Fruit fly (Drosophila melanogaster) whole organism, embryonic: ENCODE measurements around the gene unc-4.

Source experiments
- Bteb2 ChIP-seq: fragments of 200-800 bp; sonication (Bioruptor generic); optimal IDR thresholded peaks from 2 replicates; lab custom pipeline; 2016; ENCODE audit warnings: missing biosample characterization, missing genetic modification characterization
- C15 ChIP-seq: fragments of 200-800 bp; sonication (Bioruptor generic); IDR thresholded peaks from 3 replicates; pipeline ENCODE4 v1.3.6; 2022; ENCODE audit warnings: missing biosample characterization, missing genetic modification characterization
- CG10274 ChIP-seq: fragments of 200-800 bp; sonication (Bioruptor generic); optimal IDR thresholded peaks from 3 replicates; lab custom pipeline; 2017; ENCODE audit warnings: missing biosample characterization, mild to moderate bottlenecking, missing genetic modification characterization
- CG10565 ChIP-seq: fragments of 200-800 bp; sonication (Bioruptor generic); optimal IDR thresholded peaks from 3 replicates; lab custom pipeline; 2016; ENCODE audit warnings: missing biosample characterization, mild to moderate bottlenecking, missing genetic modification characterization
- CG10959 ChIP-seq: fragments of 200-800 bp; sonication (Bioruptor generic); IDR thresholded peaks from 2 replicates; pipeline ENCODE4 v1.3.6; 2022; ENCODE audit warnings: missing biosample characterization, missing genetic modification characterization
- CG10979 ChIP-seq: fragments of 200-800 bp; sonication (Bioruptor generic); optimal IDR thresholded peaks from 2 replicates; lab custom pipeline; 2018; ENCODE audit warnings: missing biosample characterization, mild to moderate bottlenecking, missing genetic modification characterization, moderate library complexity
- CG11695 ChIP-seq: fragments of 200-800 bp; sonication (Bioruptor generic); IDR thresholded peaks from 3 replicates; pipeline ENCODE4 v1.3.6; 2022; ENCODE audit warnings: missing biosample characterization, missing genetic modification characterization
- CG12104 ChIP-seq: fragments of 200-800 bp; sonication (Bioruptor generic); optimal IDR thresholded peaks from 3 replicates; lab custom pipeline; 2016; ENCODE audit warnings: missing biosample characterization, missing genetic modification characterization
- CG1233 ChIP-seq: fragments of 200-800 bp; sonication (Bioruptor generic); optimal IDR thresholded peaks from 4 replicates; lab custom pipeline; 2018; ENCODE audit warnings: missing biosample characterization, mild to moderate bottlenecking, missing genetic modification characterization
- CG13287 ChIP-seq: fragments of 200-800 bp; sonication (Bioruptor generic); IDR thresholded peaks from 2 replicates; pipeline ENCODE4 v1.3.6; 2022; ENCODE audit warnings: missing biosample characterization, missing genetic modification characterization; ENCODE audit not compliant: partially characterized antibody
- CG13624 ChIP-seq: fragments of 200-800 bp; sonication (Bioruptor generic); optimal IDR thresholded peaks from 2 replicates; lab custom pipeline; 2016; ENCODE audit warnings: missing biosample characterization, missing genetic modification characterization
- CG17361 ChIP-seq: fragments of 200-800 bp; sonication (Bioruptor generic); IDR thresholded peaks from 3 replicates; pipeline ENCODE4 v1.3.6; 2022; ENCODE audit warnings: missing biosample characterization, missing genetic modification characterization
- CG1832 ChIP-seq: fragments of 200-800 bp; sonication (Bioruptor generic); optimal IDR thresholded peaks from 2 replicates; lab custom pipeline; 2017; ENCODE audit warnings: missing biosample characterization, mild to moderate bottlenecking, missing genetic modification characterization, inconsistent platforms
- CG2116 ChIP-seq: fragments of 200-800 bp; sonication (Bioruptor generic); optimal IDR thresholded peaks from 3 replicates; lab custom pipeline; 2018; ENCODE audit warnings: missing biosample characterization, mild to moderate bottlenecking, missing genetic modification characterization
- CG30020 ChIP-seq: fragments of 200-800 bp; optimal IDR thresholded peaks from 2 replicates; lab custom pipeline; 2019; ENCODE audit warnings: missing biosample characterization, mild to moderate bottlenecking, missing genetic modification characterization, moderate library complexity
- CG33557 ChIP-seq: fragments of 200-800 bp; sonication (Bioruptor generic); optimal IDR thresholded peaks from 2 replicates; lab custom pipeline; 2019; ENCODE audit warnings: missing biosample characterization, mild to moderate bottlenecking, missing genetic modification characterization, moderate library complexity
- CG3407 ChIP-seq: fragments of 200-800 bp; sonication (Bioruptor generic); optimal IDR thresholded peaks from 2 replicates; lab custom pipeline; 2018; ENCODE audit warnings: missing biosample characterization, mild to moderate bottlenecking, missing genetic modification characterization
- CG34422 ChIP-seq: fragments of 200-800 bp; sonication (Bioruptor generic); IDR thresholded peaks from 3 replicates; pipeline ENCODE4 v1.3.6; 2022; ENCODE audit warnings: missing biosample characterization, missing genetic modification characterization
- CG3838 ChIP-seq: fragments of 200-800 bp; sonication (Bioruptor generic); optimal IDR thresholded peaks from 3 replicates; lab custom pipeline; 2016; ENCODE audit warnings: missing biosample characterization, missing genetic modification characterization
- CG6765 ChIP-seq: fragments of 200-800 bp; sonication (Bioruptor generic); optimal IDR thresholded peaks from 3 replicates; lab custom pipeline; 2017; ENCODE audit warnings: missing biosample characterization, mild to moderate bottlenecking, missing genetic modification characterization
- CG7357 ChIP-seq: fragments of 200-800 bp; sonication (Bioruptor generic); IDR thresholded peaks from 3 replicates; pipeline ENCODE4 v1.3.6; 2022; ENCODE audit warnings: missing biosample characterization, missing genetic modification characterization
- CG7786 ChIP-seq: fragments of 200-800 bp; sonication (Bioruptor generic); optimal IDR thresholded peaks from 2 replicates; lab custom pipeline; 2016; ENCODE audit warnings: missing biosample characterization, missing genetic modification characterization
- CG7928 ChIP-seq: fragments of 200-800 bp; sonication (Bioruptor generic); optimal IDR thresholded peaks from 2 replicates; lab custom pipeline; 2017; ENCODE audit warnings: missing biosample characterization, mild to moderate bottlenecking, missing genetic modification characterization
- CG8478 ChIP-seq: fragments of >200 bp; optimal IDR thresholded peaks from 2 replicates; lab custom pipeline; 2018
- CG8765 ChIP-seq: fragments of 200-800 bp; sonication (Bioruptor generic); IDR thresholded peaks from 2 replicates; pipeline ENCODE4 v1.3.6; 2022; ENCODE audit warnings: missing biosample characterization, missing genetic modification characterization
- CTCF ChIP-seq: fragments of 200-800 bp; sonication (Bioruptor generic); optimal IDR thresholded peaks from 2 replicates; lab custom pipeline; 2017; ENCODE audit warnings: missing biosample characterization, mild to moderate bottlenecking, missing genetic modification characterization, moderate library complexity
- Chrac-16 ChIP-seq: fragments of 200-800 bp; sonication (Bioruptor generic); optimal IDR thresholded peaks from 3 replicates; lab custom pipeline; 2016; ENCODE audit warnings: missing biosample characterization, missing genetic modification characterization
- D19A ChIP-seq: fragments of 200-800 bp; optimal IDR thresholded peaks from 3 replicates; lab custom pipeline; 2019; ENCODE audit warnings: missing biosample characterization, mild to moderate bottlenecking, missing genetic modification characterization, moderate library complexity
- Dip2 ChIP-seq: fragments of 200-800 bp; sonication (Bioruptor generic); IDR thresholded peaks from 2 replicates; pipeline ENCODE4 v1.3.6; 2022; ENCODE audit warnings: missing biosample characterization, missing genetic modification characterization
- Dll ChIP-seq: fragments of 200-800 bp; sonication (Bioruptor generic); IDR thresholded peaks from 4 replicates; pipeline ENCODE4 v1.3.6; 2022; ENCODE audit warnings: missing biosample characterization, missing genetic modification characterization; ENCODE audit not compliant: partially characterized antibody
- Dref ChIP-seq: fragments of 200-800 bp; sonication (Bioruptor generic); IDR thresholded peaks from 2 replicates; pipeline ENCODE4 v1.3.6; 2022; ENCODE audit warnings: missing biosample characterization, missing genetic modification characterization
- Drgx ChIP-seq: fragments of 200-800 bp; sonication (Bioruptor generic); IDR thresholded peaks from 2 replicates; pipeline ENCODE4 v1.3.6; 2022; ENCODE audit warnings: missing biosample characterization, missing genetic modification characterization
- Hey ChIP-seq: fragments of 200-800 bp; sonication (Bioruptor generic); optimal IDR thresholded peaks from 3 replicates; lab custom pipeline; 2018; ENCODE audit warnings: missing biosample characterization, mild to moderate bottlenecking, missing genetic modification characterization
- Hmr ChIP-seq: fragments of 200-800 bp; sonication (Bioruptor generic); optimal IDR thresholded peaks from 3 replicates; lab custom pipeline; 2017; ENCODE audit warnings: mild to moderate bottlenecking, missing biosample characterization, missing genetic modification reagents, missing genetic modification characterization
- Hsf ChIP-seq: fragments of 200-800 bp; sonication (Bioruptor generic); optimal IDR thresholded peaks from 3 replicates; lab custom pipeline; 2016; ENCODE audit warnings: missing biosample characterization, missing genetic modification characterization
- Meics ChIP-seq: fragments of 200-800 bp; sonication (Bioruptor generic); optimal IDR thresholded peaks from 2 replicates; lab custom pipeline; 2017; ENCODE audit warnings: missing biosample characterization, mild to moderate bottlenecking, missing genetic modification characterization
- Oli ChIP-seq: fragments of 200-800 bp; sonication (Bioruptor generic); optimal IDR thresholded peaks from 2 replicates; lab custom pipeline; 2018; ENCODE audit warnings: missing biosample characterization, mild to moderate bottlenecking, missing genetic modification characterization, moderate library complexity
- Ravus ChIP-seq: fragments of 200-800 bp; sonication (Bioruptor generic); IDR thresholded peaks from 2 replicates; pipeline ENCODE4 v1.3.6; 2022; ENCODE audit warnings: missing biosample characterization, missing genetic modification characterization
- Sry-δ ChIP-seq: fragments of 200-800 bp; sonication (Bioruptor generic); optimal IDR thresholded peaks from 2 replicates; lab custom pipeline; 2016; ENCODE audit warnings: missing biosample characterization, missing genetic modification characterization
- ab ChIP-seq: fragments of 200-800 bp; sonication (Bioruptor generic); optimal IDR thresholded peaks from 2 replicates; lab custom pipeline; 2016; ENCODE audit warnings: missing biosample characterization, missing genetic modification characterization
- cato ChIP-seq: fragments of 200-800 bp; sonication (Bioruptor generic); optimal IDR thresholded peaks from 2 replicates; lab custom pipeline; 2016; ENCODE audit warnings: missing biosample characterization, missing genetic modification characterization, borderline replicate concordance
- eyg ChIP-seq: fragments of 200-800 bp; sonication (Bioruptor generic); optimal IDR thresholded peaks from 3 replicates; lab custom pipeline; 2016; ENCODE audit warnings: missing biosample characterization, missing genetic modification characterization
- hth ChIP-seq: fragments of >200 bp; optimal IDR thresholded peaks from 2 replicates; lab custom pipeline; 2017; ENCODE audit warnings: inconsistent platforms
- inv ChIP-seq: fragments of 200-800 bp; sonication (Bioruptor generic); IDR thresholded peaks from 2 replicates; pipeline ENCODE4 v1.3.6; 2022; ENCODE audit warnings: missing biosample characterization, missing genetic modification characterization; ENCODE audit not compliant: partially characterized antibody
- kni ChIP-seq: fragments of 200-800 bp; sonication (Bioruptor generic); optimal IDR thresholded peaks from 3 replicates; lab custom pipeline; 2017; ENCODE audit warnings: mild to moderate bottlenecking, missing biosample characterization, missing genetic modification reagents, missing genetic modification characterization
- maf-S ChIP-seq: fragments of 200-800 bp; sonication (Bioruptor generic); optimal IDR thresholded peaks from 2 replicates; lab custom pipeline; 2016; ENCODE audit warnings: missing biosample characterization, missing genetic modification characterization
- nerfin-2 ChIP-seq: fragments of 200-800 bp; sonication (Bioruptor generic); IDR thresholded peaks from 2 replicates; pipeline ENCODE4 v1.3.6; 2022; ENCODE audit warnings: missing biosample characterization, missing genetic modification characterization; ENCODE audit not compliant: partially characterized antibody
- pan ChIP-seq, 4 experiments: fragments of >200 bp in 3 of 4; fragments of 200-800 bp in 1 of 4; sonication (Bioruptor generic) in 1 of 4; optimal IDR thresholded peaks in 3 of 4; IDR thresholded peaks in 1 of 4; 2 replicates each; pipeline versions ENCODE4 v1.3.6 to Lab custom; 2017 to 2022; ENCODE audit warnings: missing biosample characterization in 2 of 4, missing genetic modification characterization in 2 of 4, mixed read lengths in 1 of 4
- run ChIP-seq: fragments of 200-800 bp; sonication (Bioruptor generic); optimal IDR thresholded peaks from 3 replicates; lab custom pipeline; 2018; ENCODE audit warnings: missing biosample characterization, mild to moderate bottlenecking, missing genetic modification characterization
- z ChIP-seq: fragments of 200-800 bp; sonication (Bioruptor generic); IDR thresholded peaks from 3 replicates; pipeline ENCODE4 v1.3.6; 2022; ENCODE audit warnings: missing biosample characterization, missing genetic modification characterization
- zen ChIP-seq: fragments of 200-800 bp; sonication (Bioruptor generic); optimal IDR thresholded peaks from 3 replicates; lab custom pipeline; 2018; ENCODE audit warnings: missing biosample characterization, mild to moderate bottlenecking, missing genetic modification characterization, moderate library complexity

The unc-4 gene

DNA sequence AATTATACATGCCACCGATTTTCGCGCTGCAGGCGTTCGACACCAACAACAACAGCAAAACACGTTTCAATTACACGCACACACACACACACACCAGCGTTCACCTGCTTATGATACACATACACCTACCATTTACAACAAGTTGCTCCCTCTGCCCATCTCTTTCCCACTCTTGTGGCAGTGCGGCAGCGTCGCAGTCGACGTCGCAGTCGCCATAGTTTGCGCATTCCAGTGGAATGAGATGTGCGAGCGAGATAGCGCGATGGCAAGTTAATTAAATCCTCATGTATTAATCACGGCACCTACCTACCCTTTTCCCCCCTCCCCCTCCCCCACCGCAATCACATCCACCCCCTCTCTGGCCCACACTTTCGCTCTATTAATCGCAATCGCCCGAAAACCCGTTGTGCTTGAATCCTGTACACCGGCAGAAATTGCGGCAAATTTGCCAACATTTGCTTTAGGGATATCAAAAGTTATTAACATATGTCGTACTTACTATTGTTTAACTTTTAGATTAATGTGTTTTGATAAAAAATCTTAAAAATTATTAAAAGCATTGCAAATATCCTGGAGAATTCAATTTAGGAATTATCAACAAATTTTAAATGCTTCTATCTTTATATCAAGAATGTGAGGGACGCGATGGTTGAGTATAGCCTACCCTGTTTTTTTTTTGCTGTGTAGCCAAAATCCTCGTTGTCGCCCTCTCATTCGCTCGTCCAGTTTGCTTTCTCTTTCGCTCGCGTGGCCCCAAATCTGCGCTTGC is 34.2 kb downstream of the unc-4 start (continued):
- no peak for TF ChIP-seq CG3838 (GFP tag; lab: Kevin White, UChicago)
- TF ChIP-seq CG7357 = no peak
- peak; percentile 49; the same call in 1 of the 2 replicates for TF ChIP-seq Drgx (GFP tag; lab: Robert Waterston, UW)
- no peak for TF ChIP-seq CG3407
- TF ChIP-seq cato = no peak
- peak; percentile 8 for TF ChIP-seq CG7786 (GFP tag; lab: Kevin White, UChicago)
- peak; percentile 56 for TF ChIP-seq CG10979 (tag; lab: Kevin White, UChicago)
- peak; percentile 58 for TF ChIP-seq Hmr (GFP tag; lab: Kevin White, UChicago)
- TF ChIP-seq CG8478 (lab: Kevin White, UChicago) = no peak
- TF ChIP-seq CG33557 (GFP tag; lab: Kevin White, UChicago) = no peak
- TF ChIP-seq CG13287 = no peak
- no peak for TF ChIP-seq CG6765 (GFP tag; lab: Kevin White, UChicago)
- TF ChIP-seq CG17361 (GFP tag; lab: Robert Waterston, UW) = peak; percentile 50; the same call in 1 of the 3 replicates
- no peak for TF ChIP-seq Dref (GFP tag; lab: Robert Waterston, UW)
- no peak for TF ChIP-seq D19A
- TF ChIP-seq CG11695 = no peak
- TF ChIP-seq CG10959 = no peak
- TF ChIP-seq nerfin-2 (GFP tag; lab: Robert Waterston, UW) = no peak
- TF ChIP-seq C15 (GFP tag; lab: Robert Waterston, UW) = no peak
- TF ChIP-seq maf-S (GFP tag; lab: Kevin White, UChicago) = no peak
- TF ChIP-seq eyg (GFP tag; lab: Kevin White, UChicago) = no peak
- TF ChIP-seq Hey (tag; lab: Kevin White, UChicago) = no peak
- no peak for TF ChIP-seq inv (GFP tag; lab: Robert Waterston, UW)
- TF ChIP-seq CG2116 (GFP tag; lab: Kevin White, UChicago) = no peak
- TF ChIP-seq pan (optimal IDR thresholded peaks at IDR 0.05; lab: Kevin White, UChicago) = no peak
- no peak for TF ChIP-seq pan (GFP tag; optimal IDR thresholded peaks at IDR 0.05 in 1 of 2, IDR thresholded peaks at IDR 0.05 in 1 of 2)
- TF ChIP-seq Meics (GFP tag; lab: Kevin White, UChicago) = peak; percentile 70
- no peak for TF ChIP-seq kni
- TF ChIP-seq Ravus (GFP tag; lab: Robert Waterston, UW) = no peak
- TF ChIP-seq CG7928 (GFP tag; lab: Kevin White, UChicago) = no peak
- peak; percentile 23 for TF ChIP-seq Hsf (GFP tag; lab: Kevin White, UChicago)
- no peak for TF ChIP-seq CTCF (GFP tag; lab: Kevin White, UChicago)
- no peak for TF ChIP-seq CG8765 (GFP tag; lab: Robert Waterston, UW)
- TF ChIP-seq CG1233 (GFP tag; lab: Kevin White, UChicago) = no peak
- TF ChIP-seq CG10565 (GFP tag; lab: Kevin White, UChicago) = no peak
- no peak; the same call in 2 of the 3 replicates for TF ChIP-seq CG34422
- TF ChIP-seq Dll (GFP tag; lab: Robert Waterston, UW) = no peak
- peak; percentile 12 for TF ChIP-seq Chrac-16 (GFP tag; lab: Kevin White, UChicago)
- TF ChIP-seq z = no peak
- peak; percentile 49 for TF ChIP-seq Oli (tag; lab: Kevin White, UChicago)
- no peak for TF ChIP-seq CG30020
- peak; percentile 54 for TF ChIP-seq CG1832 (GFP tag; lab: Kevin White, UChicago)
- no peak for TF ChIP-seq ab
- no peak for TF ChIP-seq Bteb2 (GFP tag; lab: Kevin White, UChicago)
- TF ChIP-seq hth = no peak
- TF ChIP-seq run (tag; lab: Kevin White, UChicago) = no peak
- TF ChIP-seq Dip2 = no peak
- TF ChIP-seq CG13624 (GFP tag; lab: Kevin White, UChicago) = no peak
- no peak for TF ChIP-seq CG10274
- TF ChIP-seq zen (tag; lab: Kevin White, UChicago) = no peak
- TF ChIP-seq CG12104 (GFP tag; lab: Kevin White, UChicago) = peak; percentile 4
- TF ChIP-seq Sry-δ (GFP tag; lab: Kevin White, UChicago) = no peak
